Worm (Caenorhabditis elegans) whole organism, late embryonic: ENCODE measurements around the gene dpf-2.

Experiments used
- C08G9.2 ChIP-seq: sonication (generic microtip); optimal IDR thresholded peaks from 2 replicates; lab custom pipeline; 2016; ENCODE audit warnings: mild to moderate bottlenecking, missing genetic modification characterization, moderate library complexity, missing compliant biosample characterization
- C38D4.7 ChIP-seq: fragments of 200-800 bp; sonication (Bioruptor generic); optimal IDR thresholded peaks from 2 replicates; lab custom pipeline; 2018; ENCODE audit warnings: mild to moderate bottlenecking, missing genetic modification characterization, moderate library complexity, missing compliant biosample characterization
- F13H6.1 ChIP-seq: sonication (generic microtip); optimal IDR thresholded peaks from 2 replicates; lab custom pipeline; 2016; ENCODE audit warnings: missing genetic modification characterization, missing compliant biosample characterization
- K02D7.2 ChIP-seq: sonication (generic microtip); optimal IDR thresholded peaks from 2 replicates; lab custom pipeline; 2017; ENCODE audit warnings: mild to moderate bottlenecking, missing genetic modification characterization, missing compliant biosample characterization
- K09A11.1 ChIP-seq: sonication (generic microtip); optimal IDR thresholded peaks from 2 replicates; lab custom pipeline; 2017; ENCODE audit warnings: antibody characterized with exemption, mild to moderate bottlenecking, missing genetic modification characterization, missing compliant biosample characterization; ENCODE audit not compliant: insufficient read depth
- T23F11.4 ChIP-seq: fragments of 200-800 bp; sonication (Bioruptor generic); optimal IDR thresholded peaks from 2 replicates; lab custom pipeline; 2018; ENCODE audit warnings: mild to moderate bottlenecking, missing genetic modification characterization, missing compliant biosample characterization
- ceh-14 ChIP-seq: sonication (generic microtip); optimal IDR thresholded peaks from 2 replicates; lab custom pipeline; 2016; ENCODE audit warnings: missing genotype, missing genetic modification characterization, missing compliant biosample characterization
- ceh-18 ChIP-seq: sonication (generic microtip); optimal IDR thresholded peaks from 2 replicates; lab custom pipeline; 2016; ENCODE audit warnings: missing genetic modification characterization, missing compliant biosample characterization
- ceh-19 ChIP-seq: fragments of 200-800 bp; sonication (Bioruptor generic); optimal IDR thresholded peaks from 2 replicates; lab custom pipeline; 2018; ENCODE audit warnings: mild to moderate bottlenecking, missing genetic modification characterization, missing compliant biosample characterization
- ceh-2 ChIP-seq: sonication (generic microtip); optimal IDR thresholded peaks from 2 replicates; lab custom pipeline; 2016; ENCODE audit warnings: missing genotype, missing genetic modification characterization, missing compliant biosample characterization
- ceh-22 ChIP-seq: sonication (generic microtip); optimal IDR thresholded peaks from 2 replicates; lab custom pipeline; 2017; ENCODE audit warnings: missing biosample characterization, missing genetic modification characterization
- ceh-24 ChIP-seq: sonication (generic microtip); optimal IDR thresholded peaks from 2 replicates; lab custom pipeline; 2016; ENCODE audit warnings: mild to moderate bottlenecking, missing genetic modification characterization, missing compliant biosample characterization
- ceh-30 ChIP-seq: fragments of 150-350 bp; optimal IDR thresholded peaks from 2 replicates; lab custom pipeline; 2014; ENCODE audit warnings: missing biosample characterization, missing genetic modification characterization
- ceh-31 ChIP-seq: sonication (generic microtip); optimal IDR thresholded peaks from 2 replicates; lab custom pipeline; 2016; ENCODE audit warnings: missing genetic modification characterization, missing compliant biosample characterization
- ceh-34 ChIP-seq: sonication (generic microtip); optimal IDR thresholded peaks from 2 replicates; lab custom pipeline; 2016; ENCODE audit warnings: mild to moderate bottlenecking, missing genetic modification characterization, missing compliant biosample characterization
- ceh-48 ChIP-seq: sonication (generic microtip); optimal IDR thresholded peaks from 2 replicates; lab custom pipeline; 2016; ENCODE audit warnings: missing genetic modification characterization, inconsistent platforms, missing compliant biosample characterization
- ceh-6 ChIP-seq: fragments of 200-800 bp; sonication (Bioruptor generic); optimal IDR thresholded peaks from 2 replicates; lab custom pipeline; 2018; ENCODE audit warnings: mild to moderate bottlenecking, missing genetic modification characterization, missing compliant biosample characterization
- ceh-9 ChIP-seq: sonication (generic microtip); optimal IDR thresholded peaks from 2 replicates; lab custom pipeline; 2016; ENCODE audit warnings: mild to moderate bottlenecking, missing genetic modification characterization, inconsistent platforms, missing compliant biosample characterization
- dve-1 ChIP-seq: sonication (generic microtip); optimal IDR thresholded peaks from 2 replicates; lab custom pipeline; 2017; ENCODE audit warnings: antibody characterized with exemption, mild to moderate bottlenecking, missing genetic modification characterization, missing compliant biosample characterization
- elt-2 ChIP-seq: sonication (generic microtip); optimal IDR thresholded peaks from 2 replicates; lab custom pipeline; 2016; ENCODE audit warnings: missing genetic modification reagents, missing genetic modification characterization, missing compliant biosample characterization
- elt-4 ChIP-seq: sonication (generic microtip); optimal IDR thresholded peaks from 2 replicates; lab custom pipeline; 2016; ENCODE audit warnings: missing genetic modification characterization, missing compliant biosample characterization
- eyg-1 ChIP-seq: sonication (generic microtip); optimal IDR thresholded peaks from 2 replicates; lab custom pipeline; 2016; ENCODE audit warnings: missing genotype, missing genetic modification characterization, missing compliant biosample characterization
- fkh-6 ChIP-seq: sonication (generic microtip); optimal IDR thresholded peaks from 2 replicates; lab custom pipeline; 2016; ENCODE audit warnings: missing genetic modification characterization, missing compliant biosample characterization
- gmeb-2 ChIP-seq: sonication (generic microtip); optimal IDR thresholded peaks from 2 replicates; lab custom pipeline; 2016; ENCODE audit warnings: missing genetic modification characterization, inconsistent platforms, missing compliant biosample characterization
- hlh-13 ChIP-seq: fragments of 200-800 bp; sonication (Bioruptor generic); optimal IDR thresholded peaks from 2 replicates; lab custom pipeline; 2018; ENCODE audit warnings: mild to moderate bottlenecking, missing genetic modification characterization, missing compliant biosample characterization
- hlh-15 ChIP-seq: sonication (generic microtip); optimal IDR thresholded peaks from 2 replicates; lab custom pipeline; 2016; ENCODE audit warnings: missing genetic modification characterization, missing compliant biosample characterization
- hlh-30 ChIP-seq: sonication (generic microtip); optimal IDR thresholded peaks from 2 replicates; lab custom pipeline; 2017; ENCODE audit warnings: antibody characterized with exemption, missing genetic modification characterization, missing compliant biosample characterization; ENCODE audit not compliant: insufficient read depth
- hlh-6 ChIP-seq: sonication (generic microtip); optimal IDR thresholded peaks from 2 replicates; lab custom pipeline; 2016; ENCODE audit warnings: missing genotype, missing genetic modification characterization, missing compliant biosample characterization
- lim-6 ChIP-seq: sonication (generic microtip); optimal IDR thresholded peaks from 2 replicates; lab custom pipeline; 2016; ENCODE audit warnings: missing genetic modification characterization, missing compliant biosample characterization
- lin-11 ChIP-seq: fragments of 200-800 bp; sonication (Bioruptor generic); optimal IDR thresholded peaks from 2 replicates; lab custom pipeline; 2018; ENCODE audit warnings: mild to moderate bottlenecking, missing genetic modification characterization, missing compliant biosample characterization
- nfya-1 ChIP-seq: sonication (generic microtip); optimal IDR thresholded peaks from 2 replicates; lab custom pipeline; 2017; ENCODE audit warnings: missing genetic modification characterization, mild to moderate bottlenecking, missing compliant biosample characterization, antibody characterized with exemption, moderate library complexity
- nhr-11 ChIP-seq: fragments of 150-350 bp; optimal IDR thresholded peaks from 2 replicates; lab custom pipeline; 2014; ENCODE audit warnings: missing biosample characterization, missing genetic modification characterization
- nhr-232 ChIP-seq: sonication (generic microtip); optimal IDR thresholded peaks from 2 replicates; lab custom pipeline; 2016; ENCODE audit warnings: missing genetic modification characterization, missing compliant biosample characterization
- npax-4 ChIP-seq: sonication (generic microtip); optimal IDR thresholded peaks from 2 replicates; lab custom pipeline; 2016; ENCODE audit warnings: missing genetic modification characterization, missing compliant biosample characterization
- pros-1 ChIP-seq: fragments of 150-350 bp; optimal IDR thresholded peaks from 2 replicates; lab custom pipeline; 2014; ENCODE audit warnings: missing biosample characterization, missing genetic modification reagents, missing genetic modification characterization
- ref-2 ChIP-seq: sonication (generic microtip); optimal IDR thresholded peaks from 2 replicates; lab custom pipeline; 2016; ENCODE audit warnings: missing genetic modification characterization, missing compliant biosample characterization
- sdc-2 ChIP-seq: sonication (generic microtip); optimal IDR thresholded peaks from 2 replicates; lab custom pipeline; 2016; ENCODE audit warnings: missing genotype, missing genetic modification characterization, missing compliant biosample characterization
- sox-2 ChIP-seq: fragments of 200-800 bp; sonication (Bioruptor generic); IDR thresholded peaks from 2 replicates; pipeline ENCODE4 v1.3.6; 2022; ENCODE audit warnings: missing genetic modification reagents, missing genetic modification characterization, missing compliant biosample characterization
- tbx-2 ChIP-seq: sonication (generic microtip); optimal IDR thresholded peaks from 2 replicates; lab custom pipeline; 2016; ENCODE audit warnings: missing genetic modification characterization, missing compliant biosample characterization
- tbx-7 ChIP-seq: sonication (generic microtip); optimal IDR thresholded peaks from 2 replicates; lab custom pipeline; 2016; ENCODE audit warnings: missing genotype, missing genetic modification characterization, missing compliant biosample characterization
- ttx-3 ChIP-seq: sonication (generic microtip); optimal IDR thresholded peaks from 2 replicates; lab custom pipeline; 2016; ENCODE audit warnings: missing genetic modification reagents, missing genetic modification characterization, missing compliant biosample characterization
- unc-42 ChIP-seq: sonication (generic microtip); optimal IDR thresholded peaks from 2 replicates; lab custom pipeline; 2016; ENCODE audit warnings: missing genotype, missing genetic modification characterization, missing compliant biosample characterization
- unc-55 ChIP-seq: sonication (generic microtip); optimal IDR thresholded peaks from 2 replicates; lab custom pipeline; 2017; ENCODE audit warnings: missing biosample characterization, missing genetic modification reagents, missing genetic modification characterization
- unc-86 ChIP-seq: sonication (generic microtip); optimal IDR thresholded peaks from 2 replicates; lab custom pipeline; 2016; ENCODE audit warnings: missing genetic modification characterization, missing compliant biosample characterization
- zip-5 ChIP-seq: sonication (generic microtip); optimal IDR thresholded peaks from 2 replicates; lab custom pipeline; 2016; ENCODE audit warnings: missing genetic modification characterization, missing compliant biosample characterization

dpf-2 gene

ce11 chrX:14809905-14810304 is 21.7 kb upstream of the dpf-2 start:
- TF ChIP-seq nhr-232 (tag; lab: Kevin White, UChicago) = no peak
- TF ChIP-seq ceh-30 (tag; lab: Kevin White, UChicago) = no peak
- TF ChIP-seq K02D7.2 (tag; lab: Kevin White, UChicago) = no peak
- TF ChIP-seq ceh-22 (tag; lab: Kevin White, UChicago) = no peak
- TF ChIP-seq ref-2 (tag; lab: Kevin White, UChicago) = no peak
- TF ChIP-seq hlh-6 (tag; lab: Kevin White, UChicago) = no peak
- TF ChIP-seq elt-2 = no peak
- TF ChIP-seq ceh-19 (GFP tag; lab: Kevin White, UChicago) = no peak
- no peak for TF ChIP-seq T23F11.4 (GFP tag; lab: Kevin White, UChicago)

ce11 chrX:14810718-14811117 is 20.9 kb upstream of the dpf-2 start, which contains the start of gene atf-4:
atf-4 (minus strand) TSS chrX:14810810.
- TF ChIP-seq sdc-2 (peak; percentile 73), nfya-1 (peak; percentile 13), ceh-34 (tag; lab: Kevin White, UChicago) (no peak), ceh-48 (tag; lab: Kevin White, UChicago) (no peak), eyg-1 (tag; lab: Kevin White, UChicago) (no peak), gmeb-2 (tag; lab: Kevin White, UChicago) (no peak), dve-1 (tag; lab: Kevin White, UChicago) (peak; percentile 8), ceh-22 (tag; lab: Kevin White, UChicago) (no peak), elt-2 (peak; percentile 50), hlh-13 (GFP tag; lab: Kevin White, UChicago) (no peak), tbx-2 (tag; lab: Kevin White, UChicago) (no peak), unc-55 (GFP tag; lab: Kevin White, UChicago) (peak; percentile 58)

ce11 chrX:14812061-14812460 is 19.6 kb upstream of the dpf-2 start, which contains the start of gene T04C10.3:
T04C10.3 (plus strand) TSS chrX:14812361.
- TF ChIP-seq ceh-14 = no peak
- TF ChIP-seq ceh-48 (tag; lab: Kevin White, UChicago) = no peak
- no peak for TF ChIP-seq ceh-18 (tag; lab: Kevin White, UChicago)
- TF ChIP-seq ceh-31 (tag; lab: Kevin White, UChicago) = no peak
- no peak for TF ChIP-seq ceh-6 (GFP tag; lab: Kevin White, UChicago)
- no peak for TF ChIP-seq hlh-15
- no peak for TF ChIP-seq sdc-2
- no peak for TF ChIP-seq ceh-9

- TF ChIP-seq ttx-3 (tag; lab: Kevin White, UChicago) (no peak), eyg-1 (tag; lab: Kevin White, UChicago) (no peak), lim-6 (tag; lab: Kevin White, UChicago) (no peak), C38D4.7 (GFP tag; lab: Kevin White, UChicago) (no peak), nhr-11 (tag; lab: Kevin White, UChicago) (no peak), zip-5 (no peak), ceh-22 (tag; lab: Kevin White, UChicago) (no peak), pros-1 (no peak), ceh-18 (tag; lab: Kevin White, UChicago) (no peak), ceh-2 (tag; lab: Kevin White, UChicago) (no peak), npax-4 (no peak), C08G9.2 (tag; lab: Kevin White, UChicago) (no peak), ref-2 (tag; lab: Kevin White, UChicago) (no peak), hlh-30 (tag; lab: Kevin White, UChicago) (peak; percentile 23), unc-42 (tag; lab: Kevin White, UChicago) (peak; percentile 30), fkh-6 (tag; lab: Kevin White, UChicago) (no peak), nfya-1 (no peak), K09A11.1 (tag; lab: Kevin White, UChicago) (no peak), ceh-24 (tag; lab: Kevin White, UChicago) (no peak), tbx-2 (tag; lab: Kevin White, UChicago) (no peak), hlh-13 (GFP tag; lab: Kevin White, UChicago) (no peak), tbx-7 (tag; lab: Kevin White, UChicago) (no peak), ceh-31 (tag; lab: Kevin White, UChicago) (peak; percentile 22), unc-86 (tag; lab: Kevin White, UChicago) (no peak), dve-1 (tag; lab: Kevin White, UChicago) (no peak), elt-4 (tag; lab: Kevin White, UChicago) (no peak), sox-2 (GFP tag; lab: Robert Waterston, UW) (no peak), lin-11 (tag; lab: Kevin White, UChicago) (no peak), sdc-2 (peak; percentile 98), unc-55 (GFP tag; lab: Kevin White, UChicago) (no peak), ceh-30 (tag; lab: Kevin White, UChicago) (no peak), F13H6.1 (tag; lab: Kevin White, UChicago) (no peak)
Observed at ce11 chrX:14813398-14813797, 18.2 kb upstream of the dpf-2 start.
